Fruit fly (Drosophila melanogaster) whole organism, prepupa: ENCODE data around the gene CG42300.

Experiments used
- CG16779 ChIP-seq: fragments of 200-800 bp; sonication (Bioruptor generic); optimal IDR thresholded peaks from 3 replicates; lab custom pipeline; 2017; ENCODE audit warnings: missing biosample characterization, mild to moderate bottlenecking, missing genetic modification characterization
- CG34406 ChIP-seq: fragments of 200-800 bp; sonication (Bioruptor generic); optimal IDR thresholded peaks from 3 replicates; lab custom pipeline; 2016; ENCODE audit warnings: missing biosample characterization, missing genetic modification characterization
- CG9139 ChIP-seq: fragments of 200-800 bp; sonication (Bioruptor generic); optimal IDR thresholded peaks from 3 replicates; lab custom pipeline; 2017; ENCODE audit warnings: missing biosample characterization, mild to moderate bottlenecking, missing genetic modification characterization

DNA sequence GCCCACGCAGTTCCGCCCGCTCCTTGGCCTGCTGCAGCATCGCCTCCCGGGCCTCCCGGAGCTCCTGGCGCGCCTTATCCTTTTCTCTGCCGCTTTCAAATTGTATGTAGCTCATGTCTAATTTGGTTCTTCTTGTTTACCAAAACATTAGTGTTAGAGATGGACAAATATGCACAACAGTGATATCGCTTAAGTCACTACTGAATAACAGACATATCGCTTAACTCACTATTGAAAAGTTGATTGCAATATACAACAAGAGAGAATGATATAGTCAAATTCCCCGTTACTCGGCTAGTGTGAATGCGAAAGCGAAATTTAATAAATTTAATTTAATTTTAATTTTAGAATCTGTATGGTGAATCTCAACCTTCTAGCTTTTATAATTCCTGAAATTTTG lies 18.5 kb upstream of the CG42300 start, which contains the start of gene CG9213:
- TF ChIP-seq CG16779 (no peak), CG9139 (GFP tag; lab: Kevin White, UChicago) (no peak), CG34406 (GFP tag; lab: Kevin White, UChicago) (no peak)
